Worm (Caenorhabditis elegans): Measurements from ENCODE around the gene calu-1.

Gene calu-1

ce11 chrX:4959440-4959839 lies 11.3 kb downstream of the calu-1 start:
- no peak for TF ChIP-seq cog-1 (tag; optimal IDR thresholded peaks at IDR 0.05)
- TF ChIP-seq ztf-23 (GFP tag; IDR thresholded peaks at IDR 0.05), result no peak
- no peak for TF ChIP-seq med-1 (GFP tag; optimal IDR thresholded peaks at IDR 0.05; ENCODE audit: insufficient read depth)
- TF ChIP-seq flt-1 (GFP tag; IDR thresholded peaks at IDR 0.05), result no peak
- no peak for TF ChIP-seq ref-1 (GFP tag; conservative IDR thresholded peaks at IDR 0.05)
- TF ChIP-seq tab-1 (GFP tag; IDR thresholded peaks at IDR 0.05), result no peak
- no peak for TF ChIP-seq klf-2 (GFP tag; conservative IDR thresholded peaks at IDR 0.05)
- no peak for TF ChIP-seq ztf-29 (GFP tag; IDR thresholded peaks at IDR 0.05)
- no peak for TF ChIP-seq T22C8.4 (GFP tag; IDR thresholded peaks at IDR 0.05)

ce11 chrX:4958986-4959385 lies 11.7 kb downstream of the calu-1 start:
- TF ChIP-seq ref-1 (GFP tag; conservative IDR thresholded peaks at IDR 0.05), result no peak
- no peak for TF ChIP-seq med-1 (GFP tag; optimal IDR thresholded peaks at IDR 0.05; ENCODE audit: insufficient read depth)
- no peak for TF ChIP-seq tab-1 (GFP tag; IDR thresholded peaks at IDR 0.05)
- no peak for TF ChIP-seq ztf-23 (GFP tag; IDR thresholded peaks at IDR 0.05)
- TF ChIP-seq T22C8.4 (GFP tag; IDR thresholded peaks at IDR 0.05), result no peak

DNA sequence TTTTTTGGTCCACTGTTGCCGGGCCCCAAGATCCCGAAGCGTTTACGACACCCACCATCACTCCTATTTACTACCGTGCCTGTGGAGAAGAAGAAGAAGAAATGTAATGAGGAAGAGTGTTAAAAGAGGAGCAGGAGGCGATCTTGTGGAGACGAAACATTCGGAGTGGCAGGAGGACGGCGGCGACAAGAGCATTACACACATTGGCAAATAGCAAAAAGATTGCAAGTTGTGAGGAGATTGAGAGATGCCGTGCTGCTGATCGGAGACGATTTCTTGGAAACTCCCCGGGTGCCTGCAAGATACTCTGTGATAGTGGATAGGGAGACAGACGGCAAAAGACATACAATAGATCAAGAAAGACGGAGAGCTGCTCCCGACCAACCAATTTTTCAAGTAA lies 13.5 kb downstream of the calu-1 start, which contains the start of gene M03F4.4:
Gene M03F4.4 (minus strand): TSS at position 160 of the 400 bp plus-strand sequence.
- peak; percentile 41 for TF ChIP-seq cog-1 (tag; optimal IDR thresholded peaks at IDR 0.05)
- TF ChIP-seq ref-1 (GFP tag; conservative IDR thresholded peaks at IDR 0.05), result no peak
- no peak for TF ChIP-seq ztf-29 (GFP tag; IDR thresholded peaks at IDR 0.05)
- no peak for TF ChIP-seq med-1 (GFP tag; optimal IDR thresholded peaks at IDR 0.05; ENCODE audit: insufficient read depth)

DNA sequence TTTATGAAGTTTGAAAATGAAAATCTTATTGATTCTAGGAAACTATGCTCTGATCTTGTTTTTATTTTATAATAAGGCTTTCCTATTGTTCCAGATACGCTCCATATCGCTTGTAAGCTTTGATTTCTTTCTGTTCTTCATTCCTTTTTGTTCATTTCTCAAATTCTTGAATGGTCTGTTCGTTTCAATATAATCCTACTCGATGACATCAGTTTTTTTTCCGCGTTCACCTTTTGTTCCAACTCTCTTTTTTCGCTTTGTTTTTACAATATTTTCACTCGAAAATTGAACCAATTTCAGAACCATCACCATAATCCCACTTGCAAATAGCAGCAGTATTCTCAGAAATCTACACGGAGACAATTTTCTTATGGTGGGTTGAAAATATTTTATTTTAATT lies 23.0 kb downstream of the calu-1 start, which contains the start of gene tyra-3:
Gene tyra-3 (plus strand): TSS at position 301 of the 400 bp plus-strand sequence.
- TF ChIP-seq tab-1 (GFP tag; IDR thresholded peaks at IDR 0.05) (no peak), ztf-29 (GFP tag; IDR thresholded peaks at IDR 0.05) (no peak), med-1 (GFP tag; optimal IDR thresholded peaks at IDR 0.05; ENCODE audit: insufficient read depth) (no peak), T22C8.4 (GFP tag; IDR thresholded peaks at IDR 0.05) (no peak)

- TF ChIP-seq T22C8.4 (GFP tag; IDR thresholded peaks at IDR 0.05), result no peak
Observed at ce11 chrX:4938990-4939389, 31.7 kb downstream of the calu-1 start.

ce11 chrX:4932964-4933363 lies 37.7 kb downstream of the calu-1 start:
- TF ChIP-seq ref-1 (GFP tag; conservative IDR thresholded peaks at IDR 0.05) (no peak), flt-1 (GFP tag; IDR thresholded peaks at IDR 0.05) (no peak), cog-1 (tag; optimal IDR thresholded peaks at IDR 0.05) (no peak), klf-2 (GFP tag; conservative IDR thresholded peaks at IDR 0.05) (no peak), med-1 (GFP tag; optimal IDR thresholded peaks at IDR 0.05; ENCODE audit: insufficient read depth) (no peak), tab-1 (GFP tag; IDR thresholded peaks at IDR 0.05) (no peak), ztf-29 (GFP tag; IDR thresholded peaks at IDR 0.05) (no peak), T22C8.4 (GFP tag; IDR thresholded peaks at IDR 0.05) (no peak)

ce11 chrX:4932023-4932422 lies 38.7 kb downstream of the calu-1 start:
- TF ChIP-seq T22C8.4 (GFP tag; IDR thresholded peaks at IDR 0.05) (no peak), klf-2 (GFP tag; conservative IDR thresholded peaks at IDR 0.05) (no peak), ztf-29 (GFP tag; IDR thresholded peaks at IDR 0.05) (no peak), med-1 (GFP tag; optimal IDR thresholded peaks at IDR 0.05; ENCODE audit: insufficient read depth) (no peak), ztf-23 (GFP tag; IDR thresholded peaks at IDR 0.05) (no peak), flt-1 (GFP tag; IDR thresholded peaks at IDR 0.05) (no peak), tab-1 (GFP tag; IDR thresholded peaks at IDR 0.05) (no peak), cog-1 (tag; optimal IDR thresholded peaks at IDR 0.05) (no peak), ref-1 (GFP tag; conservative IDR thresholded peaks at IDR 0.05) (no peak)

ce11 chrX:4929657-4930056 lies 41.1 kb downstream of the calu-1 start, which contains the start of gene mct-4:
Gene mct-4, minus strand, starts transcription at chrX:4929757.
- no peak for TF ChIP-seq flt-1 (GFP tag; IDR thresholded peaks at IDR 0.05)
- no peak for TF ChIP-seq ref-1 (GFP tag; conservative IDR thresholded peaks at IDR 0.05)
- TF ChIP-seq med-1 (GFP tag; optimal IDR thresholded peaks at IDR 0.05; ENCODE audit: insufficient read depth), result no peak
- TF ChIP-seq klf-2 (GFP tag; conservative IDR thresholded peaks at IDR 0.05), result no peak
- TF ChIP-seq ztf-23 (GFP tag; IDR thresholded peaks at IDR 0.05), result no peak
- no peak for TF ChIP-seq ztf-29 (GFP tag; IDR thresholded peaks at IDR 0.05)
- TF ChIP-seq cog-1 (tag; optimal IDR thresholded peaks at IDR 0.05), result no peak
- no peak for TF ChIP-seq T22C8.4 (GFP tag; IDR thresholded peaks at IDR 0.05)
- no peak for TF ChIP-seq tab-1 (GFP tag; IDR thresholded peaks at IDR 0.05)

DNA sequence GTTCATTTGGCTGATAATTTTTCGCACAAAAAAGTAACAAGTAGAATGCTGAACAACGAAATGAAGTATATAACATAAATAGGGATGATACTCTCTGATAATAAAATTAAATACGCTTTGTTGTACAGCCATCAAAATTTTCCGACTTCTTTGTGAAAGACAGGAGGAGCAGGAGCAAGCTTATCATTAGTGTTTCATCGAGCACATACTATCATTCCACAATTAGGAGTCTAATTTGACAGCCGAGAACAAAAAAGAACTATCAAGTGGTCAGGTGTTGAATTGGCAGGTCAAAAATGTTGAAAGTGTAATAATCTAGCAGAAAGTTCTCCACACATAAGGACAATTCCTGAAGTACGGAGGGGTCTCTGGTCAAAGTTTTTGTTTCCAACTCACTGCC lies 42.6 kb downstream of the calu-1 start:
- TF ChIP-seq ref-1 (GFP tag; conservative IDR thresholded peaks at IDR 0.05), result no peak
- TF ChIP-seq cog-1 (tag; optimal IDR thresholded peaks at IDR 0.05), result no peak
- TF ChIP-seq tab-1 (GFP tag; IDR thresholded peaks at IDR 0.05), result no peak

DNA sequence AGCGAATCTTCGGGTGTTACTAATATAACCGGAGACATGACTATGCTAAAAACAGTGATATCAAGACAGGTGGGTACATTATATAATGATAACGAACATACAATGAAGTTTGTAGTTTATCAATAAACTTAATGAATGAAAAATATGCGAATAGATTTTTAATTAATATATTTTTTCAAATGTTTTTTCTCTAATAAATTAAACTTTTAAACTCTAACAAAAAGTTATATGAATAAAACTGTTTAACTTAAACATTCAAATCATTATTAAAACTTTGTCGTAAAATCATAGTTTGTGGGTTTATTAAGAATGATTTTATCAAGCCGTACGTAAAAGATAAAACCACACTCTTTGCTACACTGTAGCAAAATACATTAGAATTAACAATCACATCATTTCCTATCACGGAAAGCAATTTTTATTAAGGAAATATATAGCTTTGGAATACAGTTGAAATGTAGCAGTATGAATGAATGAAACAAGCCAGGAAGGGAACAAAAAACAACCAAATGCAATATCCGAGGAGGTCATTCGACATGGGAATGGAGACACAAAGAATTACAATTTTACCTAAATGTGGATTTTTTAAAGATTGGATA lies 49.7 kb downstream of the calu-1 start, which contains the start of gene K05B2.4:
Gene K05B2.4 (minus strand): TSS at position 51 of the 599 bp plus-strand sequence.
- TF ChIP-seq T22C8.4 (GFP tag; IDR thresholded peaks at IDR 0.05) (no peak), tab-1 (GFP tag; IDR thresholded peaks at IDR 0.05) (no peak), med-1 (GFP tag; optimal IDR thresholded peaks at IDR 0.05; ENCODE audit: insufficient read depth) (no peak), cog-1 (tag; optimal IDR thresholded peaks at IDR 0.05) (no peak), klf-2 (GFP tag; conservative IDR thresholded peaks at IDR 0.05) (no peak), ref-1 (GFP tag; conservative IDR thresholded peaks at IDR 0.05) (no peak), ztf-23 (GFP tag; IDR thresholded peaks at IDR 0.05) (no peak), ztf-29 (GFP tag; IDR thresholded peaks at IDR 0.05) (no peak), flt-1 (GFP tag; IDR thresholded peaks at IDR 0.05) (no peak)

All from whole organism, midembryonic.